Fruit fly (Drosophila melanogaster) whole organism, embryonic: Measurements from ENCODE around the gene CG32537.

Experiments used
- Atf6 ChIP-seq: fragments of 200-800 bp; sonication (Bioruptor generic); IDR thresholded peaks from 2 replicates; pipeline ENCODE4 v1.3.6; 2022; ENCODE audit warnings: missing biosample characterization, missing genetic modification characterization
- BEAF-32 ChIP-seq: fragments of 200-800 bp; sonication (Bioruptor generic); optimal IDR thresholded peaks from 3 replicates; lab custom pipeline; 2017; ENCODE audit warnings: missing biosample characterization, missing genetic modification characterization, mild to moderate bottlenecking, moderate library complexity, missing genetic modification reagents
- Bgb ChIP-seq: fragments of 200-800 bp; sonication (Bioruptor generic); IDR thresholded peaks from 2 replicates; pipeline ENCODE4 v1.3.6; 2022; ENCODE audit warnings: missing biosample characterization, missing genetic modification characterization; ENCODE audit not compliant: partially characterized antibody
- CG10267 ChIP-seq: fragments of 200-800 bp; sonication (Bioruptor generic); optimal IDR thresholded peaks from 2 replicates; lab custom pipeline; 2018; ENCODE audit warnings: missing biosample characterization, mild to moderate bottlenecking, missing genetic modification characterization, moderate library complexity
- CG10366 ChIP-seq: fragments of 200-800 bp; sonication (Bioruptor generic); IDR thresholded peaks from 2 replicates; pipeline ENCODE4 v1.3.6; 2022; ENCODE audit warnings: missing biosample characterization, missing genetic modification characterization
- CG11085 ChIP-seq: fragments of 200-800 bp; sonication (Bioruptor generic); IDR thresholded peaks from 2 replicates; pipeline ENCODE4 v1.3.6; 2022; ENCODE audit warnings: missing biosample characterization, missing genetic modification characterization
- CG11247 ChIP-seq: fragments of 200-800 bp; sonication (Bioruptor generic); IDR thresholded peaks from 2 replicates; pipeline ENCODE4 v1.3.6; 2022; ENCODE audit warnings: missing biosample characterization, missing genetic modification characterization
- CG13624 ChIP-seq: fragments of 200-800 bp; sonication (Bioruptor generic); optimal IDR thresholded peaks from 2 replicates; lab custom pipeline; 2016; ENCODE audit warnings: missing biosample characterization, missing genetic modification characterization
- CG14441 ChIP-seq: fragments of 200-800 bp; sonication (Bioruptor generic); IDR thresholded peaks from 2 replicates; pipeline ENCODE4 v1.3.6; 2022; ENCODE audit warnings: missing biosample characterization, missing genetic modification characterization
- CG15601 ChIP-seq: fragments of 200-800 bp; sonication (Bioruptor generic); optimal IDR thresholded peaks from 3 replicates; lab custom pipeline; 2019; ENCODE audit warnings: missing biosample characterization, mild to moderate bottlenecking, missing genetic modification characterization, moderate library complexity
- CG15696 ChIP-seq: fragments of 200-800 bp; sonication (Bioruptor generic); optimal IDR thresholded peaks from 2 replicates; lab custom pipeline; 2019; ENCODE audit warnings: missing biosample characterization, mild to moderate bottlenecking, missing genetic modification characterization, moderate library complexity
- CG16815 ChIP-seq: fragments of 200-800 bp; sonication (Bioruptor generic); optimal IDR thresholded peaks from 3 replicates; lab custom pipeline; 2017; ENCODE audit warnings: missing biosample characterization, mild to moderate bottlenecking, missing genetic modification characterization
- CG17186 ChIP-seq: fragments of 200-800 bp; sonication (Bioruptor generic); optimal IDR thresholded peaks from 3 replicates; lab custom pipeline; 2017; ENCODE audit warnings: missing biosample characterization, missing genetic modification reagents, missing genetic modification characterization
- CG18262 ChIP-seq: fragments of 200-800 bp; optimal IDR thresholded peaks from 3 replicates; lab custom pipeline; 2019; ENCODE audit warnings: missing biosample characterization, mild to moderate bottlenecking, missing genetic modification characterization, moderate library complexity
- CG34224 ChIP-seq: fragments of 200-800 bp; sonication (Bioruptor generic); IDR thresholded peaks from 3 replicates; pipeline ENCODE4 v1.3.6; 2022; ENCODE audit warnings: missing biosample characterization, missing genetic modification characterization; ENCODE audit not compliant: partially characterized antibody
- CG4328 ChIP-seq: fragments of 200-800 bp; sonication (Bioruptor generic); optimal IDR thresholded peaks from 3 replicates; lab custom pipeline; 2017; ENCODE audit warnings: missing biosample characterization, missing genetic modification reagents, missing genetic modification characterization
- CG43689 ChIP-seq: fragments of 200-800 bp; sonication (Bioruptor generic); IDR thresholded peaks from 2 replicates; pipeline ENCODE4 v1.3.6; 2022; ENCODE audit warnings: missing biosample characterization, missing genetic modification characterization
- CG4424 ChIP-seq: fragments of 200-800 bp; sonication (Bioruptor generic); optimal IDR thresholded peaks from 3 replicates; lab custom pipeline; 2016; ENCODE audit warnings: missing biosample characterization, missing genetic modification characterization
- CG6791 ChIP-seq: fragments of 200-800 bp; sonication (Bioruptor generic); IDR thresholded peaks from 3 replicates; pipeline ENCODE4 v1.3.6; 2022; ENCODE audit warnings: missing biosample characterization, missing genetic modification characterization; ENCODE audit not compliant: partially characterized antibody
- CG6813 ChIP-seq: fragments of 200-800 bp; sonication (Bioruptor generic); optimal IDR thresholded peaks from 2 replicates; lab custom pipeline; 2017; ENCODE audit warnings: missing biosample characterization, missing genetic modification characterization, mild to moderate bottlenecking, moderate library complexity, missing genetic modification reagents
- CG7987 ChIP-seq: fragments of 200-800 bp; sonication (Bioruptor generic); optimal IDR thresholded peaks from 2 replicates; lab custom pipeline; 2018; ENCODE audit warnings: missing biosample characterization, mild to moderate bottlenecking, missing genetic modification characterization, moderate library complexity
- CG8478 ChIP-seq: fragments of >200 bp; optimal IDR thresholded peaks from 2 replicates; lab custom pipeline; 2018
- CG8765 ChIP-seq: fragments of 200-800 bp; sonication (Bioruptor generic); IDR thresholded peaks from 2 replicates; pipeline ENCODE4 v1.3.6; 2022; ENCODE audit warnings: missing biosample characterization, missing genetic modification characterization
- CG9215 ChIP-seq: fragments of 200-800 bp; sonication (Bioruptor generic); IDR thresholded peaks from 2 replicates; pipeline ENCODE4 v1.3.6; 2022; ENCODE audit warnings: missing biosample characterization, missing genetic modification characterization
- CG9609 ChIP-seq: fragments of 200-800 bp; sonication (Bioruptor generic); optimal IDR thresholded peaks from 3 replicates; lab custom pipeline; 2016; ENCODE audit warnings: missing biosample characterization, missing genetic modification characterization
- Ets65A ChIP-seq: fragments of 200-800 bp; sonication (Bioruptor generic); peaks from one replicate; lab custom pipeline; 2016; ENCODE audit warnings: missing biosample characterization, missing genetic modification characterization
- Hr78 ChIP-seq, 2 experiments: fragments of 200-800 bp in 1 of 2; fragments of >200 bp in 1 of 2; sonication (Bioruptor generic) in 1 of 2; optimal IDR thresholded peaks; 2 replicates each; lab custom pipeline; 2017 to 2019; ENCODE audit warnings: missing biosample characterization in 2 of 2, missing genetic modification characterization in 2 of 2, mild to moderate bottlenecking in 1 of 2, moderate library complexity in 1 of 2
- Med ChIP-seq: fragments of 200-800 bp; sonication (Bioruptor generic); peaks from one replicate; lab custom pipeline; 2016; ENCODE audit warnings: missing biosample characterization, missing genetic modification characterization, mild to moderate bottlenecking, inconsistent platforms, moderate library complexity
- Sry-δ ChIP-seq: fragments of 200-800 bp; sonication (Bioruptor generic); optimal IDR thresholded peaks from 2 replicates; lab custom pipeline; 2016; ENCODE audit warnings: missing biosample characterization, missing genetic modification characterization
- Xrp1 ChIP-seq: fragments of 200-800 bp; sonication (Bioruptor generic); IDR thresholded peaks from 2 replicates; pipeline ENCODE4 v1.3.6; 2022; ENCODE audit warnings: missing biosample characterization, missing genetic modification characterization
- ara ChIP-seq: fragments of 200-800 bp; sonication (Bioruptor generic); IDR thresholded peaks from 2 replicates; pipeline ENCODE4 v1.3.6; 2022; ENCODE audit warnings: missing biosample characterization, missing genetic modification characterization
- chif ChIP-seq, 2 experiments: fragments of 200-800 bp; sonication (Bioruptor generic); optimal IDR thresholded peaks; 3 replicates each; lab custom pipeline; 2016; ENCODE audit warnings: missing biosample characterization in 2 of 2, missing genetic modification characterization in 2 of 2
- chn ChIP-seq: fragments of 200-800 bp; sonication (Bioruptor generic); optimal IDR thresholded peaks from 2 replicates; lab custom pipeline; 2016; ENCODE audit warnings: missing biosample characterization, missing genetic modification characterization
- exex ChIP-seq: fragments of 200-800 bp; sonication (Bioruptor generic); optimal IDR thresholded peaks from 4 replicates; lab custom pipeline; 2018; ENCODE audit warnings: missing biosample characterization, mild to moderate bottlenecking, missing genetic modification characterization, moderate library complexity
- fd102C ChIP-seq: fragments of 200-800 bp; sonication (Bioruptor generic); optimal IDR thresholded peaks from 2 replicates; lab custom pipeline; 2018; ENCODE audit warnings: missing biosample characterization, mild to moderate bottlenecking, missing genetic modification characterization, moderate library complexity
- gcm2 ChIP-seq: fragments of 200-800 bp; sonication (Bioruptor generic); optimal IDR thresholded peaks from 2 replicates; lab custom pipeline; 2016; ENCODE audit warnings: missing biosample characterization, missing genetic modification characterization
- hkb ChIP-seq, 2 experiments: fragments of 200-800 bp in 1 of 2; fragments of >200 bp in 1 of 2; sonication (Bioruptor generic) in 1 of 2; IDR thresholded peaks in 1 of 2; optimal IDR thresholded peaks in 1 of 2; 2 replicates each; pipeline versions ENCODE4 v1.3.6 to Lab custom; 2017 to 2022; ENCODE audit warnings: missing biosample characterization in 1 of 2, missing genetic modification characterization in 1 of 2
- jumu ChIP-seq: fragments of 200-800 bp; sonication (Bioruptor generic); optimal IDR thresholded peaks from 3 replicates; lab custom pipeline; 2016; ENCODE audit warnings: missing biosample characterization, missing genetic modification characterization
- maf-S ChIP-seq: fragments of 200-800 bp; sonication (Bioruptor generic); optimal IDR thresholded peaks from 2 replicates; lab custom pipeline; 2016; ENCODE audit warnings: missing biosample characterization, missing genetic modification characterization
- mld ChIP-seq: fragments of 200-800 bp; sonication (Bioruptor generic); IDR thresholded peaks from 3 replicates; pipeline ENCODE4 v1.3.6; 2022; ENCODE audit warnings: missing biosample characterization, missing genetic modification characterization; ENCODE audit not compliant: partially characterized antibody
- peb ChIP-seq: fragments of 200-800 bp; sonication (Bioruptor generic); IDR thresholded peaks from 2 replicates; pipeline ENCODE4 v1.3.6; 2022; ENCODE audit warnings: missing biosample characterization, missing genetic modification characterization
- phol ChIP-seq: fragments of 200-800 bp; sonication (Bioruptor generic); optimal IDR thresholded peaks from 3 replicates; lab custom pipeline; 2018; ENCODE audit warnings: missing biosample characterization, mild to moderate bottlenecking, missing genetic modification characterization, moderate library complexity
- ranshi ChIP-seq: fragments of 200-800 bp; sonication (Bioruptor generic); IDR thresholded peaks from 2 replicates; pipeline ENCODE4 v1.3.6; 2022; ENCODE audit warnings: missing biosample characterization, missing genetic modification characterization
- sens ChIP-seq: fragments of 200-800 bp; sonication (Bioruptor generic); peaks from one replicate; lab custom pipeline; 2016; ENCODE audit warnings: missing biosample characterization, missing genetic modification characterization
- unpg ChIP-seq: fragments of 200-800 bp; sonication (Bioruptor generic); optimal IDR thresholded peaks from 3 replicates; lab custom pipeline; 2018; ENCODE audit warnings: missing biosample characterization, mild to moderate bottlenecking, missing genetic modification characterization, moderate library complexity
- zf30C ChIP-seq: fragments of 200-800 bp; sonication (Bioruptor generic); optimal IDR thresholded peaks from 3 replicates; lab custom pipeline; 2018; ENCODE audit warnings: missing biosample characterization, mild to moderate bottlenecking, missing genetic modification characterization

CG32537 gene

dm6 chrX:19322945-19323834 lies 46.9 kb upstream of the CG32537 start (continued):
- TF ChIP-seq CG17186 (GFP tag; lab: Kevin White, UChicago) (no peak), CG9609 (GFP tag; lab: Kevin White, UChicago) (no peak), CG6791 (0 out of 3 replicates have a peak, but pooled peaks have one; percentile 41), CG15696 (tag; lab: Kevin White, UChicago) (peak; percentile 63), Hr78 (GFP tag; optimal IDR thresholded peaks at IDR 0.05; lab: Kevin White, UChicago) (peak in 1 of 2 experiments; percentile 87), CG9215 (GFP tag; lab: Robert Waterston, UW) (no peak), Xrp1 (peak; percentile 55), CG34224 (0 out of 3 replicates have a peak, but pooled peaks have one; percentile 38), chif (GFP tag; optimal IDR thresholded peaks at IDR 0.05; lab: Kevin White, UChicago) (peak in 1 of 2 experiments; percentile 4), CG11085 (GFP tag; lab: Robert Waterston, UW) (0 out of 2 replicates have a peak, but pooled peaks have one; percentile 10), Med (GFP tag; lab: Kevin White, UChicago) (peak; percentile 54), Ets65A (peak; percentile 92), zf30C (GFP tag; lab: Kevin White, UChicago) (peak; percentile 85), CG11247 (GFP tag; lab: Robert Waterston, UW) (0 out of 2 replicates have a peak, but pooled peaks have one; percentile 20), fd102C (peak; percentile 17), peb (GFP tag; lab: Robert Waterston, UW) (0 out of 2 replicates have a peak, but pooled peaks have one; percentile 12), CG18262 (tag; lab: Kevin White, UChicago) (peak; percentile 13), CG14441 (peak; percentile 32; the same call in 1 of the 2 replicates), CG7987 (GFP tag; lab: Kevin White, UChicago) (no peak), ara (0 out of 2 replicates have a peak, but pooled peaks have one; percentile 32), CG15601 (no peak), phol (tag; lab: Kevin White, UChicago) (peak; percentile 11), sens (GFP tag; lab: Kevin White, UChicago) (peak; percentile 33), chn (GFP tag; lab: Kevin White, UChicago) (no peak), Atf6 (GFP tag; lab: Robert Waterston, UW) (peak; percentile 7; the same call in 1 of the 2 replicates), hkb (optimal IDR thresholded peaks at IDR 0.05; lab: Kevin White, UChicago) (no peak), hkb (GFP tag; IDR thresholded peaks at IDR 0.05; lab: Robert Waterston, UW) (no peak), CG43689 (no peak), CG8765 (peak; percentile 75), CG16815 (GFP tag; lab: Kevin White, UChicago) (peak; percentile 34), ranshi (GFP tag; lab: Robert Waterston, UW) (peak; percentile 16; the same call in 1 of the 2 replicates), Bgb (GFP tag; lab: Robert Waterston, UW) (0 out of 2 replicates have a peak, but pooled peaks have one; percentile 19), CG13624 (GFP tag; lab: Kevin White, UChicago) (no peak), CG10267 (tag; lab: Kevin White, UChicago) (peak; percentile 9)

DNA sequence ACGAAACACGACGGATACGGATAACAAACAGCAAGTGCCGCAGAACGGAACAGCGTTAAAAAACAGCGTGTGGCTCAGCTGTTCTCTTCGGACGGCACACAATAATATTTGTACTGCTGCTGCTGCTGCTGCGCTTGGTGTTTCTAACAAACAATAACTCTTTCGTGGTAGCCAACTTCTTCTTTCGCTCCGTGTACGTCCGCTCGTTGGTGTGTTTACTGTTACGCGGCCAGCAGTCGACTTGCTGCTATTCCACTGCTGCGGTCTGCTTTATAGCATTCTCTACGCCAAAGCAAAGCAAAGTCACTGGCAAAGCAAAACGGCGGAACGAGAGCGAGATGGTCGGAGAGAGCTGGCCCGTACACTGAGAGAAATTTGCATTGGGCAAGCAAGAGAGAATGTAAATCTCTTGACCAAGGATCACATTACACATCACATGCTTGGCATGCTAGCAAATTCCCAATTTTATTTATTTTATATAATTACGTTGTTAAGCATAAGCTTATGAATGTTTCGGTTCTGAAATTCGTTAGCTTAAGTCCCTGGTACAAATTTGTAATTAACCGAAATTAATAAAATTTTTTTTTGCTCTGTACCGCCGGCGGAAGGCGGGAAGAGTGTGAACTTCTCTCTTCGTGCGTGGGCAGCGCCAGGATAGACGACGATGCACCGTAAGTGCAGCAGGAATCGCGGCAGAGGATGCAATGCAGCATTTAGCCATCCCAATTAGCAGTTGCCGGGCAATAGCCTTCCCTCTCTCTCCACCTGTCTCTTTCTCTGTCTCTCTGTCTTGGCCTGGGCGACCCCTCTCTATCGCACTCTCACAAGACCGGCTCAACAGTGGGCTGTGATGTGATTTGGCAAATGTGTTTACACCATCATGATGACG lies 45.7 kb upstream of the CG32537 start, which contains the start of gene out:
Gene out (minus strand): TSS at position 287 of the 889 bp plus-strand sequence.
- TF ChIP-seq unpg (GFP tag; lab: Kevin White, UChicago) (peak; percentile 95), jumu (GFP tag; lab: Kevin White, UChicago) (peak; percentile 81), CG6813 (peak; percentile 92), CG4328 (GFP tag; lab: Kevin White, UChicago) (peak; percentile 92), CG4424 (GFP tag; lab: Kevin White, UChicago) (peak; percentile 93), Sry-δ (GFP tag; lab: Kevin White, UChicago) (peak; percentile 30), CG8478 (lab: Kevin White, UChicago) (no peak), mld (GFP tag; lab: Robert Waterston, UW) (no peak), BEAF-32 (GFP tag; lab: Kevin White, UChicago) (peak; percentile 9), CG10366 (GFP tag; lab: Robert Waterston, UW) (peak; percentile 93), exex (peak; percentile 69), maf-S (GFP tag; lab: Kevin White, UChicago) (peak; percentile 80), gcm2 (GFP tag; lab: Kevin White, UChicago) (peak; percentile 75)
